Worm (Caenorhabditis elegans): ENCODE results near the gene F59F5.3.

ce11 chrX:10491044-10491443 is 51.2 kb downstream of the F59F5.3 start, which contains the start of gene C33D3.5:
- TF ChIP-seq elt-2 (tag; optimal IDR thresholded peaks at IDR 0.05) = no peak
- TF ChIP-seq ceh-28 (tag; optimal IDR thresholded peaks at IDR 0.05) = no peak

Data from whole organism, L3 larva.